Fruit fly (Drosophila melanogaster) whole organism, embryonic: Measurements from ENCODE around the gene Gr9a.

Experiments
- Blimp-1 ChIP-seq: fragments of 200-800 bp; sonication (Bioruptor generic); optimal IDR thresholded peaks from 3 replicates; lab custom pipeline; 2018; ENCODE audit warnings: missing biosample characterization, missing genetic modification characterization, mild to moderate bottlenecking, moderate library complexity, missing genetic modification reagents
- CG10366 ChIP-seq: fragments of 200-800 bp; sonication (Bioruptor generic); IDR thresholded peaks from 2 replicates; pipeline ENCODE4 v1.3.6; 2022; ENCODE audit warnings: missing biosample characterization, missing genetic modification characterization
- CG12769 ChIP-seq: fragments of 200-800 bp; sonication (Bioruptor generic); optimal IDR thresholded peaks from 2 replicates; lab custom pipeline; 2019; ENCODE audit warnings: missing biosample characterization, mild to moderate bottlenecking, missing genetic modification characterization, moderate library complexity
- CG14710 ChIP-seq: fragments of 200-800 bp; sonication (Bioruptor generic); optimal IDR thresholded peaks from 3 replicates; lab custom pipeline; 2019; ENCODE audit warnings: missing biosample characterization, mild to moderate bottlenecking, missing genetic modification characterization, moderate library complexity
- CG15601 ChIP-seq: fragments of 200-800 bp; sonication (Bioruptor generic); optimal IDR thresholded peaks from 3 replicates; lab custom pipeline; 2019; ENCODE audit warnings: missing biosample characterization, mild to moderate bottlenecking, missing genetic modification characterization, moderate library complexity
- CG15696 ChIP-seq: fragments of 200-800 bp; sonication (Bioruptor generic); optimal IDR thresholded peaks from 2 replicates; lab custom pipeline; 2019; ENCODE audit warnings: missing biosample characterization, mild to moderate bottlenecking, missing genetic modification characterization, moderate library complexity
- CG16863 ChIP-seq: fragments of 200-800 bp; sonication (Bioruptor generic); optimal IDR thresholded peaks from 3 replicates; lab custom pipeline; 2016; ENCODE audit warnings: missing biosample characterization, missing genetic modification characterization
- CG17385 ChIP-seq: fragments of 200-800 bp; sonication (Bioruptor generic); optimal IDR thresholded peaks from 3 replicates; lab custom pipeline; 2018; ENCODE audit warnings: missing biosample characterization, mild to moderate bottlenecking, missing genetic modification characterization
- CG2199 ChIP-seq: fragments of 200-800 bp; sonication (Bioruptor generic); IDR thresholded peaks from 3 replicates; pipeline ENCODE4 v1.3.6; 2022; ENCODE audit warnings: missing biosample characterization, missing genetic modification characterization
- CG32532 ChIP-seq: fragments of 200-800 bp; sonication (Bioruptor generic); IDR thresholded peaks from 2 replicates; pipeline ENCODE4 v1.3.6; 2022; ENCODE audit warnings: missing biosample characterization, missing genetic modification characterization
- CG4328 ChIP-seq: fragments of 200-800 bp; sonication (Bioruptor generic); optimal IDR thresholded peaks from 3 replicates; lab custom pipeline; 2017; ENCODE audit warnings: missing biosample characterization, missing genetic modification reagents, missing genetic modification characterization
- CG5180 ChIP-seq: fragments of 200-800 bp; sonication (Bioruptor generic); optimal IDR thresholded peaks from 3 replicates; lab custom pipeline; 2017; ENCODE audit warnings: missing biosample characterization, missing genetic modification characterization, mild to moderate bottlenecking, moderate library complexity, missing genetic modification reagents
- CG6683 ChIP-seq: fragments of 200-800 bp; sonication (Bioruptor generic); optimal IDR thresholded peaks from 2 replicates; lab custom pipeline; 2017; ENCODE audit warnings: missing biosample characterization, mild to moderate bottlenecking, missing genetic modification characterization, missing genetic modification reagents
- CG7839 ChIP-seq: fragments of 200-800 bp; sonication (Bioruptor generic); optimal IDR thresholded peaks from 3 replicates; lab custom pipeline; 2018; ENCODE audit warnings: missing biosample characterization, mild to moderate bottlenecking, missing genetic modification characterization, moderate library complexity
- CG9215 ChIP-seq: fragments of 200-800 bp; sonication (Bioruptor generic); IDR thresholded peaks from 2 replicates; pipeline ENCODE4 v1.3.6; 2022; ENCODE audit warnings: missing biosample characterization, missing genetic modification characterization
- Drgx ChIP-seq: fragments of 200-800 bp; sonication (Bioruptor generic); IDR thresholded peaks from 2 replicates; pipeline ENCODE4 v1.3.6; 2022; ENCODE audit warnings: missing biosample characterization, missing genetic modification characterization
- Fer1 ChIP-seq: fragments of 200-800 bp; sonication (Bioruptor generic); optimal IDR thresholded peaks from 2 replicates; lab custom pipeline; 2017; ENCODE audit warnings: missing biosample characterization, mild to moderate bottlenecking, missing genetic modification characterization
- HHEX ChIP-seq: fragments of 200-800 bp; sonication (Bioruptor generic); optimal IDR thresholded peaks from 3 replicates; lab custom pipeline; 2017; ENCODE audit warnings: missing biosample characterization, mild to moderate bottlenecking, missing genetic modification characterization, missing genetic modification reagents
- Hr78 ChIP-seq, 2 experiments: fragments of 200-800 bp in 1 of 2; fragments of >200 bp in 1 of 2; sonication (Bioruptor generic) in 1 of 2; optimal IDR thresholded peaks; 2 replicates each; lab custom pipeline; 2017 to 2019; ENCODE audit warnings: missing biosample characterization in 2 of 2, missing genetic modification characterization in 2 of 2, mild to moderate bottlenecking in 1 of 2, moderate library complexity in 1 of 2
- Med ChIP-seq: fragments of 200-800 bp; sonication (Bioruptor generic); peaks from one replicate; lab custom pipeline; 2016; ENCODE audit warnings: missing biosample characterization, missing genetic modification characterization, mild to moderate bottlenecking, inconsistent platforms, moderate library complexity
- Myb ChIP-seq: fragments of 200-800 bp; sonication (Bioruptor generic); optimal IDR thresholded peaks from 2 replicates; lab custom pipeline; 2016; ENCODE audit warnings: missing biosample characterization, missing genetic modification characterization
- Nf-YB ChIP-seq: fragments of 200-800 bp; sonication (Bioruptor generic); optimal IDR thresholded peaks from 3 replicates; lab custom pipeline; 2019; ENCODE audit warnings: missing biosample characterization, mild to moderate bottlenecking, missing genetic modification characterization, moderate library complexity
- Nf-YC ChIP-seq: fragments of 200-800 bp; optimal IDR thresholded peaks from 3 replicates; lab custom pipeline; 2019; ENCODE audit warnings: missing biosample characterization, mild to moderate bottlenecking, missing genetic modification characterization, moderate library complexity
- Pdp1 ChIP-seq, 2 experiments: fragments of 200-800 bp; sonication (Bioruptor generic); optimal IDR thresholded peaks; 3 replicates each; lab custom pipeline; 2016; ENCODE audit warnings: missing biosample characterization in 2 of 2, missing genetic modification characterization in 2 of 2, mild to moderate bottlenecking in 1 of 2, moderate library complexity in 1 of 2
- bbx ChIP-seq: fragments of 200-800 bp; sonication (Bioruptor generic); IDR thresholded peaks from 2 replicates; pipeline ENCODE4 v1.3.6; 2022; ENCODE audit warnings: missing biosample characterization, missing genetic modification characterization; ENCODE audit not compliant: partially characterized antibody
- bigmax ChIP-seq: fragments of 200-800 bp; sonication (Bioruptor generic); optimal IDR thresholded peaks from 2 replicates; lab custom pipeline; 2018; ENCODE audit warnings: missing biosample characterization, mild to moderate bottlenecking, missing genetic modification characterization
- cato ChIP-seq: fragments of 200-800 bp; sonication (Bioruptor generic); optimal IDR thresholded peaks from 2 replicates; lab custom pipeline; 2016; ENCODE audit warnings: missing biosample characterization, missing genetic modification characterization, borderline replicate concordance
- chinmo ChIP-seq: fragments of 200-800 bp; sonication (Bioruptor generic); IDR thresholded peaks from 4 replicates; pipeline ENCODE4 v1.3.6; 2022; ENCODE audit warnings: missing biosample characterization, missing genetic modification characterization; ENCODE audit not compliant: partially characterized antibody
- crp ChIP-seq, 2 experiments: fragments of 200-800 bp; sonication (Bioruptor generic); optimal IDR thresholded peaks; 2 replicates in 1 of 2; 3 replicates in 1 of 2; lab custom pipeline; 2017; ENCODE audit warnings: missing biosample characterization in 2 of 2, missing genetic modification characterization in 2 of 2, mild to moderate bottlenecking in 1 of 2, moderate library complexity in 1 of 2
- emc ChIP-seq: fragments of 200-800 bp; sonication (Bioruptor generic); optimal IDR thresholded peaks from 2 replicates; lab custom pipeline; 2016; ENCODE audit warnings: missing biosample characterization, missing genetic modification characterization
- fu2 ChIP-seq: fragments of 200-800 bp; sonication (Bioruptor generic); optimal IDR thresholded peaks from 2 replicates; lab custom pipeline; 2016; ENCODE audit warnings: missing biosample characterization, missing genetic modification characterization
- gce ChIP-seq: fragments of 200-800 bp; sonication (Bioruptor generic); IDR thresholded peaks from 3 replicates; pipeline ENCODE4 v1.3.6; 2022; ENCODE audit warnings: missing biosample characterization, missing genetic modification characterization
- grau ChIP-seq: fragments of 200-800 bp; optimal IDR thresholded peaks from 3 replicates; lab custom pipeline; 2019; ENCODE audit warnings: missing biosample characterization, mild to moderate bottlenecking, missing genetic modification characterization, moderate library complexity
- grn ChIP-seq: fragments of 200-800 bp; sonication (Bioruptor generic); optimal IDR thresholded peaks from 3 replicates; lab custom pipeline; 2017; ENCODE audit warnings: missing biosample characterization, missing genetic modification characterization
- kay ChIP-seq: fragments of 200-800 bp; sonication (Bioruptor generic); optimal IDR thresholded peaks from 2 replicates; lab custom pipeline; 2016; ENCODE audit warnings: missing biosample characterization, missing genetic modification characterization
- lbe ChIP-seq: fragments of 200-800 bp; sonication (Bioruptor generic); optimal IDR thresholded peaks from 2 replicates; lab custom pipeline; 2016; ENCODE audit warnings: missing biosample characterization, mild to moderate bottlenecking, missing genetic modification characterization
- lola ChIP-seq, 3 experiments: fragments of >200 bp in 2 of 3; fragments of 200-800 bp in 1 of 3; sonication (Bioruptor generic) in 1 of 3; optimal IDR thresholded peaks; 2 replicates each; lab custom pipeline; 2017 to 2019; ENCODE audit warnings: missing biosample characterization in 3 of 3, missing genetic modification characterization in 3 of 3, mild to moderate bottlenecking in 1 of 3, moderate library complexity in 1 of 3
- phol ChIP-seq: fragments of 200-800 bp; sonication (Bioruptor generic); optimal IDR thresholded peaks from 3 replicates; lab custom pipeline; 2018; ENCODE audit warnings: missing biosample characterization, mild to moderate bottlenecking, missing genetic modification characterization, moderate library complexity
- pros ChIP-seq: fragments of 200-800 bp; sonication (Bioruptor generic); optimal IDR thresholded peaks from 3 replicates; lab custom pipeline; 2019; ENCODE audit warnings: missing biosample characterization, mild to moderate bottlenecking, missing genetic modification characterization, moderate library complexity
- sc ChIP-seq, 3 experiments: fragments of >200 bp in 2 of 3; fragments of 200-800 bp in 1 of 3; sonication (Bioruptor generic) in 1 of 3; optimal IDR thresholded peaks; 2 replicates in 2 of 3; 3 replicates in 1 of 3; lab custom pipeline; 2017; ENCODE audit warnings: mild to moderate bottlenecking in 1 of 3, missing biosample characterization in 1 of 3, missing genetic modification characterization in 1 of 3, missing genetic modification reagents in 1 of 3
- slou ChIP-seq: fragments of 200-800 bp; sonication (Bioruptor generic); optimal IDR thresholded peaks from 3 replicates; lab custom pipeline; 2016; ENCODE audit warnings: missing biosample characterization, missing genetic modification characterization
- sug ChIP-seq: fragments of 200-800 bp; optimal IDR thresholded peaks from 2 replicates; lab custom pipeline; 2019; ENCODE audit warnings: missing biosample characterization, mild to moderate bottlenecking, missing genetic modification characterization, moderate library complexity
- tna ChIP-seq: fragments of 200-800 bp; sonication (Bioruptor generic); IDR thresholded peaks from 2 replicates; pipeline ENCODE4 v1.3.6; 2022; ENCODE audit warnings: missing biosample characterization, missing genetic modification characterization; ENCODE audit not compliant: partially characterized antibody
- unpg ChIP-seq: fragments of 200-800 bp; sonication (Bioruptor generic); optimal IDR thresholded peaks from 3 replicates; lab custom pipeline; 2018; ENCODE audit warnings: missing biosample characterization, mild to moderate bottlenecking, missing genetic modification characterization, moderate library complexity
- wor ChIP-seq: fragments of 200-800 bp; sonication (Bioruptor generic); IDR thresholded peaks from 2 replicates; pipeline ENCODE4 v1.3.6; 2022; ENCODE audit warnings: missing biosample characterization, missing genetic modification characterization

Gr9a gene

dm6 chrX:10089188-10089587 is 27.8 kb downstream of the Gr9a start:
- TF ChIP-seq Med (peak; percentile 33), bigmax (GFP tag; lab: Kevin White, UChicago) (no peak), Hr78 (GFP tag; optimal IDR thresholded peaks at IDR 0.05; lab: Kevin White, UChicago) (peak in 1 of 2 experiments; percentile 93), sug (tag; lab: Kevin White, UChicago) (peak; percentile 44), Pdp1 (GFP tag; optimal IDR thresholded peaks at IDR 0.05; lab: Kevin White, UChicago) (peak in 1 of 2 experiments; percentile 67), CG17385 (GFP tag; lab: Kevin White, UChicago) (peak; percentile 12), CG4328 (no peak), CG2199 (0 out of 3 replicates have a peak, but pooled peaks have one; percentile 67), chinmo (GFP tag; lab: Robert Waterston, UW) (0 out of 4 replicates have a peak, but pooled peaks have one; percentile 21), tna (GFP tag; lab: Robert Waterston, UW) (0 out of 2 replicates have a peak, but pooled peaks have one; percentile 21), grn (GFP tag; lab: Kevin White, UChicago) (peak; percentile 64)

dm6 chrX:10092796-10093195 is 31.4 kb downstream of the Gr9a start:
- no peak for TF ChIP-seq Nf-YB (GFP tag; lab: Kevin White, UChicago)
- TF ChIP-seq lola (GFP tag; optimal IDR thresholded peaks at IDR 0.05; lab: Kevin White, UChicago) = no peak
- no peak for TF ChIP-seq cato (GFP tag; lab: Kevin White, UChicago)
- no peak for TF ChIP-seq Blimp-1 (GFP tag; lab: Kevin White, UChicago)
- no peak for TF ChIP-seq CG15696
- TF ChIP-seq CG15601 (tag; lab: Kevin White, UChicago) = no peak
- no peak for TF ChIP-seq CG14710

- TF ChIP-seq Myb (GFP tag; lab: Kevin White, UChicago) (no peak), sc (optimal IDR thresholded peaks at IDR 0.05; lab: Kevin White, UChicago) (no peak), sc (GFP tag; optimal IDR thresholded peaks at IDR 0.05; lab: Kevin White, UChicago) (no peak), CG7839 (tag; lab: Kevin White, UChicago) (no peak), CG12769 (tag; lab: Kevin White, UChicago) (no peak), gce (GFP tag; lab: Robert Waterston, UW) (no peak), CG6683 (GFP tag; lab: Kevin White, UChicago) (no peak), CG5180 (GFP tag; lab: Kevin White, UChicago) (no peak), emc (no peak), phol (tag; lab: Kevin White, UChicago) (no peak), pros (GFP tag; lab: Kevin White, UChicago) (no peak), Pdp1 (GFP tag; optimal IDR thresholded peaks at IDR 0.05; lab: Kevin White, UChicago) (no peak), Nf-YC (tag; lab: Kevin White, UChicago) (no peak), Fer1 (GFP tag; lab: Kevin White, UChicago) (no peak), unpg (GFP tag; lab: Kevin White, UChicago) (no peak), Drgx (GFP tag; lab: Robert Waterston, UW) (peak; percentile 48; the same call in 1 of the 2 replicates), HHEX (no peak), grau (tag; lab: Kevin White, UChicago) (peak; percentile 68), CG32532 (GFP tag; lab: Robert Waterston, UW) (no peak), CG9215 (GFP tag; lab: Robert Waterston, UW) (no peak), fu2 (GFP tag; lab: Kevin White, UChicago) (no peak), slou (no peak), CG10366 (GFP tag; lab: Robert Waterston, UW) (no peak), CG16863 (GFP tag; lab: Kevin White, UChicago) (no peak), CG2199 (no peak), bbx (GFP tag; lab: Robert Waterston, UW) (no peak), kay (GFP tag; lab: Kevin White, UChicago) (no peak), lbe (GFP tag; lab: Kevin White, UChicago) (peak; percentile 13), crp (GFP tag; optimal IDR thresholded peaks at IDR 0.05; lab: Kevin White, UChicago) (no peak), wor (GFP tag; lab: Robert Waterston, UW) (no peak)
Measured at dm6 chrX:10103569-10104083, 42.2 kb downstream of the Gr9a start.
